Fruit fly (Drosophila melanogaster): ENCODE data around the gene CG12402.

CG12402 gene

DNA sequence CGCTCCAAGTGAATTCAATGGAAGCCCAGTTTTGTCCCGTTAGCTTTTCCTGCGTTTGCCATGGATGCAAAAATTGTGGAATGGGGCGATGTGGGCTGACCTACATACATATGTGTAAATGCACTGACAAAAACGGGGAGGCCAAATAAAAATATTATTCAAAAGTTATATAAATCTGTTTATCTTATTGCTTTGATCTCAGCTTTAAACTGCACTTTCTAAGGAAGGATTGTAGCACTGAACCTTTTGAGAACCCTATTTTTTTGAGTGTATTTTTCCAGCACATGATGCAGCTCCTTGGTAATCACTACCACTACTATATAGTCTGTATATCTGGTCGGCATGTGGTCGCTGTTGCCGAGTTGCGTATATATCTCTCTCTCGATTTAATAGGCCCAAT is 31.1 kb downstream of the CG12402 start (continued):
- no peak for TF ChIP-seq tna (GFP tag; IDR thresholded peaks at IDR 0.05; ENCODE audit: partially characterized antibody)
- TF ChIP-seq dmrt99B (tag; optimal IDR thresholded peaks at IDR 0.05): peak; percentile 65
- TF ChIP-seq bsh (GFP tag; optimal IDR thresholded peaks at IDR 0.05): peak in 1 of 2 experiments; percentile 31
- no peak for TF ChIP-seq CG8478 (optimal IDR thresholded peaks at IDR 0.05)
- TF ChIP-seq ro (GFP tag; IDR thresholded peaks at IDR 0.05): no peak
- TF ChIP-seq lov (optimal IDR thresholded peaks at IDR 0.05): no peak
- no peak for TF ChIP-seq lov (GFP tag; IDR thresholded peaks at IDR 0.05)
- no peak for TF ChIP-seq fu2 (GFP tag; optimal IDR thresholded peaks at IDR 0.05)
- TF ChIP-seq CG9727 (GFP tag; optimal IDR thresholded peaks at IDR 0.05): peak; percentile 19
- TF ChIP-seq CG15696 (tag; optimal IDR thresholded peaks at IDR 0.05): no peak
- no peak for TF ChIP-seq CG10543 (GFP tag; optimal IDR thresholded peaks at IDR 0.05)
- TF ChIP-seq Mad (GFP tag; optimal IDR thresholded peaks at IDR 0.05): no peak
- TF ChIP-seq nerfin-2 (GFP tag; IDR thresholded peaks at IDR 0.05; ENCODE audit: partially characterized antibody): no peak
- peak; percentile 58 for TF ChIP-seq HHEX (GFP tag; optimal IDR thresholded peaks at IDR 0.05)
- no peak for TF ChIP-seq seq (GFP tag; IDR thresholded peaks at IDR 0.05)
- no peak for TF ChIP-seq CG6654 (GFP tag; optimal IDR thresholded peaks at IDR 0.05)
- TF ChIP-seq CG30403 (GFP tag; optimal IDR thresholded peaks at IDR 0.05): peak; percentile 38
- TF ChIP-seq CG11696 (GFP tag; IDR thresholded peaks at IDR 0.05): no peak
- no peak for TF ChIP-seq CG1647 (GFP tag; optimal IDR thresholded peaks at IDR 0.05)
- TF ChIP-seq ato (GFP tag; IDR thresholded peaks at IDR 0.05; ENCODE audit: partially characterized antibody): no peak
- TF ChIP-seq Sox102F (GFP tag; optimal IDR thresholded peaks at IDR 0.05): peak; percentile 37
- no peak for TF ChIP-seq CG17186 (GFP tag; optimal IDR thresholded peaks at IDR 0.05)
- TF ChIP-seq Tbp (GFP tag; optimal IDR thresholded peaks at IDR 0.05): no peak
- TF ChIP-seq CG17361 (GFP tag; IDR thresholded peaks at IDR 0.05): 0 out of 3 replicates have a peak, but pooled peaks have one; percentile 15
- no peak for TF ChIP-seq Hey (tag; optimal IDR thresholded peaks at IDR 0.05)
- no peak for TF ChIP-seq pita (GFP tag; optimal IDR thresholded peaks at IDR 0.05)
- no peak for TF ChIP-seq eyg (GFP tag; optimal IDR thresholded peaks at IDR 0.05)
- TF ChIP-seq otp (GFP tag; IDR thresholded peaks at IDR 0.05): peak; percentile 66; the same call in 2 of the 3 replicates
- TF ChIP-seq Aef1 (GFP tag; IDR thresholded peaks at IDR 0.05): peak; percentile 47; the same call in 2 of the 3 replicates
- peak; percentile 38; the same call in 1 of the 3 replicates for TF ChIP-seq Mrtf (GFP tag; IDR thresholded peaks at IDR 0.05)
- TF ChIP-seq luna (GFP tag; optimal IDR thresholded peaks at IDR 0.05): no peak
- peak; percentile 19 for TF ChIP-seq Abd-B (GFP tag; optimal IDR thresholded peaks at IDR 0.05)
- TF ChIP-seq CG17328 (GFP tag; IDR thresholded peaks at IDR 0.05): peak; percentile 58
- TF ChIP-seq cg (GFP tag; optimal IDR thresholded peaks at IDR 0.05): no peak
- no peak for TF ChIP-seq B-H2 (GFP tag; optimal IDR thresholded peaks at IDR 0.05)
- TF ChIP-seq hb (GFP tag; IDR thresholded peaks at IDR 0.05; ENCODE audit: partially characterized antibody): no peak
- TF ChIP-seq CG9817 (tag; optimal IDR thresholded peaks at IDR 0.05): peak; percentile 22
- peak; percentile 17 for TF ChIP-seq Dad (GFP tag; optimal IDR thresholded peaks at IDR 0.05)
- TF ChIP-seq danr (GFP tag; IDR thresholded peaks at IDR 0.05): 0 out of 2 replicates have a peak, but pooled peaks have one; percentile 19
- no peak for TF ChIP-seq CG18011 (GFP tag; optimal IDR thresholded peaks at IDR 0.05)
- TF ChIP-seq Side (GFP tag; optimal IDR thresholded peaks at IDR 0.05): no peak
- TF ChIP-seq az2 (GFP tag; optimal IDR thresholded peaks at IDR 0.05): peak; percentile 11
- peak; percentile 44; the same call in 1 of the 2 replicates for TF ChIP-seq Awh (GFP tag; IDR thresholded peaks at IDR 0.05)
- no peak for TF ChIP-seq Dek (tag; optimal IDR thresholded peaks at IDR 0.05)
- no peak for TF ChIP-seq nerfin-1 (tag; optimal IDR thresholded peaks at IDR 0.05)
- no peak for TF ChIP-seq hbn (GFP tag; IDR thresholded peaks at IDR 0.05; ENCODE audit: partially characterized antibody)
- TF ChIP-seq rib (GFP tag; IDR thresholded peaks at IDR 0.05): no peak
- peak; percentile 49; the same call in 1 of the 2 replicates for TF ChIP-seq ara (GFP tag; IDR thresholded peaks at IDR 0.05)
- TF ChIP-seq CG13624 (GFP tag; optimal IDR thresholded peaks at IDR 0.05): no peak
- peak; percentile 38 for TF ChIP-seq CG10654 (GFP tag; optimal IDR thresholded peaks at IDR 0.05)
- 0 out of 2 replicates have a peak, but pooled peaks have one; percentile 35 for TF ChIP-seq CG10959 (GFP tag; IDR thresholded peaks at IDR 0.05)
